Fruit fly (Drosophila melanogaster) ovary, adult (tissue): ENCODE data around the gene alpha-Man-IIa.

Source experiments
- CG17801 ChIP-seq: fragments of 200-800 bp; optimal IDR thresholded peaks from 2 replicates; lab custom pipeline; 2019; ENCODE audit warnings: missing biosample characterization, mild to moderate bottlenecking, missing genetic modification characterization, moderate library complexity; ENCODE audit not compliant: partially characterized antibody

alpha-Man-IIa gene

DNA sequence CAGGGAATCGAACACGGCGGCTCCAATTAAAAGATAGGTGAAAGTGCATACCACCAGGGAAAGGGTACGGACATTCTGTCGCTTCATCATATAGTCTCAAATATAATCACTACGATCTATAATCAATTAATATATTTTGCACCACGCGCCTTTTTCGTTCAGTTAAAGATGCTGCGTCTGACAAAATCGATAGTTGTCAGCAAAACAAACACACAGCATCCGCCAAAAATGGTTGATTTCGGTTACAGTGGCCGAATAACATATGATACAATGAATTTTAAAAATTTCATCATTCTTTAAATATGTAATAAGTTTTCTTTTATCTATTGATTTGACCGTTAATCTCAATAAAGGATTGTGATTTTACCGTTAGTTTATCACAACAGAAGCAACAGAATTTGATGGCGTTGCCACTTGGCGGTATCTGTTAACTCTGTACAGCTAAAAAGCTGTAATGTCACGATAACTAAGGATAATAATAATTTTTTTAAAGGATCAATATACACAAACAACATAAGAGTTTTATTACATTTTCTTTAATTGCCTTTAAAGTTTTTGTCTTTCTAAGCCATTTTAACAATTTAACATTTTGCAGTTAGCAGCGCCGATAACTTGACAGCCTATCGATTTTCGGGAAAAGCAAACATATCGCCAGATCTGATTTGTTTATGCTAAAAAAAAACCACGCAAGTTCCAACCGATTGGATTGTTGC is at the start of gene alpha-Man-IIa, which contains the start of gene Task7:
Gene alpha-Man-IIa (plus strand): TSS at position 621 of the 713 bp plus-strand sequence.
Gene Task7 (minus strand): TSS at position 366 of the 713 bp plus-strand sequence.
- peak; percentile 17 for TF ChIP-seq CG17801 (GFP tag; lab: Kevin White, UChicago)

DNA sequence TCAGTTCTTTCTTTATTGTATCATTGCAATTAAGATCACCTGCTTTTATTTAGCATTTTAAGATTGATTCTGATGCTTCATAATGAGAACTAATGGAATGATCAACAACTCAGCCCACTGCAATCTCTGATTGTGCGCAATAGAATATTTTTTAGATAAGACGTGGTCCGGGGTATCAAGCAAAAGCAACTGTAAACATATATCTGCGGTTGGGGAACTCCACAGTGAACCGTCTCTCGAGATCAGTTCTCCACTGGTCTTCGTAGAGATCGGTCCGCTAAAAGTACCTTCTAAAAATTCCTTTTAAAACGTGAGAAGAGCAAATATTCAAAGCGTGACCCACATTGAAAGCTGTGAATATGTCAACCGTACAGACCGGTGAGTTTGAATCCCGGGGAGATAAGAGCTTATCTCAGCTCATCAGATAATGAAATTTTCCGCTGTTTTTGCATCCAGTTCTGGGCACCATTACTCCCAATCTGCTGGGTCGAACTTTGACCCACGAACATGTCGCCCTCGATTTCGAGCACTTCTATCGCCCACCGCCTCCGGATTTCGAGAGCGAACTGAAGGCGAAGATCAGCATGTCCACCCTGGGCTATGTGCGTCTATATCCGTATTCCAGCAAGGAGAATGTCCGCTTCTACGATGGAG is 49.2 kb upstream of the alpha-Man-IIa start, which contains the start of gene CG18473:
Gene CG18473 (plus strand): TSS at position 240 of the 654 bp plus-strand sequence.
- TF ChIP-seq CG17801 (GFP tag; lab: Kevin White, UChicago), result no peak

DNA sequence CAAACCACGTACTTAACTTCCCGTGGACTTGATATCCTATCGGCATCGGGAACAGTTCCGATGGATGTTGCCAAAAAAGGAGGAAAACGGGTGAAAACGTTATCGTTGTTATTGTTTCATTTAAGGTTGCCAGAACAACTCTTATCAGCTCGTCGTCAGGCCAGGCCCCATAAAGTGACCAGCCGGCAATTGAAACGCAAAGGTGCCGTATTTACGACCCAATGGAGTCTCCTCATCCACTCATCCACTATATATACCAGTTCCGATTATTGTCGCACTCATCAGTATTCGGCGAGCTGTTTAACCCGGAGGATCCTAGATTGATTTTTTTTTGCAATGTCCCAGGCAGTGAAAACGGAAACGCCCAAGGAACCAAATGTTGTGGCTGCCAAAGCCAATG is 47.2 kb upstream of the alpha-Man-IIa start, which contains the start of gene Srr:
Gene Srr (plus strand): TSS at position 278 of the 400 bp plus-strand sequence.
- TF ChIP-seq CG17801 (GFP tag; lab: Kevin White, UChicago), result no peak

DNA sequence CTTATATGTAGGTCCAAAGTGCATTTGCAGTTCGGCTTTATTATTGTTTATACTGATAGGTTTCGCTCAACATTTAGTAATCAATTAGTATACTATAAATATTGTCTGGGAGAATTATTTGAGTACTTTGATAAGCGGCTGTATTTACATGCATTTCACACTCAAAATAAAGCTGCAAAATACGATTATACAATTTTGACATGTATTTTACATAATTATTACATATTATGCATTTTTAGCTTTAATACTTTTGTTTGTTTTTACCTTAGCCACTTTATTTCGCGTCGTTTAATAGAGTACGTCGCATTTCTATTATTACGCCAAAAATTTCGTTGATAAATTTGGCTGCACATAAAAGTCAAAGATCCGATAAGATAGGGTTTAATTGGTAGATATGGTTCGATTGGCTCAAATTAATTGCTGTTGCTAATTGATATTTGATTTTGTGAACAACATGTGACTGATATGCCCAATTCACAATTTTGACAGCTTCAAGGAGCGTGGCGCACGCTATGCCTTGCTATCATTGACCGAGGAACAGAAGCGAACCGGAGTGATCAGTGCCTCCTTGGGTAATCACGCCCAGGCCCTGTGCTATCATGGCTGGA is 46.4 kb upstream of the alpha-Man-IIa start:
- TF ChIP-seq CG17801 (GFP tag; lab: Kevin White, UChicago), result no peak

DNA sequence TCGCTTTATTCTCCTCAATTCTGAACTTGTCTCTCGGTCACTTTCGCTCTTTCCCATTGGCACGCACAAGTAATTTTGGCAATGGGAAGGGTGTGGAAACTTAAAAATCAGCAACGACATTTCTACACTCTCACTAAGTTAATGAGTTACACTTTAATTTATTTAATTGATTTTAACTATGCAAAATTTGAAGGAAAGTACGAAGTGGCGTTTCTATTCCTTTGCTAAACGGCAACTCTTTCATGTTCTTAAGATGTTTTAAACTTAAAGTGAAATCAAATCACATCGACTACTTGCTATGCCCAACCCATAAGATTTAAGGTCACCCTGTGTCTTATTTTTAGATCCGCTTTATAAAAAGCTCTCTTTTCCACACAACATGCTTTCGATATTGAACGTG is 41.9 kb upstream of the alpha-Man-IIa start:
- TF ChIP-seq CG17801 (GFP tag; lab: Kevin White, UChicago), result no peak

DNA sequence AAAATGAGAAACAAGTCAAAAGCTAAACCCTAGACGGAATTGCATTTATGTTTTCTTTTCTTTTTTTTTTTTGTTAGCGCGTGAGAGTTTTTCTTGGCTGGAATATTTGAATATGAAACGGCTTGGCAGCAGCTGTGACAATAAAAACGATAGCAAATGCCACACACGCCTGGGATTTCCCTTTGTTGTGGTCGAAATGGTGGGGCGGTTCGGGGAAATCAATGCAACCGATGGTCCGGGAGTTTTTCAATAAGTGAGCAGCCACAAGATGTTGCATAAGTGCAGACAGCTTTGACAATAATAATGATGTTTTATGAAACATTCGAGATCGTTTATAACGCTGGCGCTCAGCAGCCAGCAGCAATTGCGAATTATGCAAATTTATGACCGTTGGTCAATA is 35.6 kb upstream of the alpha-Man-IIa start:
- no peak for TF ChIP-seq CG17801 (GFP tag; lab: Kevin White, UChicago)

DNA sequence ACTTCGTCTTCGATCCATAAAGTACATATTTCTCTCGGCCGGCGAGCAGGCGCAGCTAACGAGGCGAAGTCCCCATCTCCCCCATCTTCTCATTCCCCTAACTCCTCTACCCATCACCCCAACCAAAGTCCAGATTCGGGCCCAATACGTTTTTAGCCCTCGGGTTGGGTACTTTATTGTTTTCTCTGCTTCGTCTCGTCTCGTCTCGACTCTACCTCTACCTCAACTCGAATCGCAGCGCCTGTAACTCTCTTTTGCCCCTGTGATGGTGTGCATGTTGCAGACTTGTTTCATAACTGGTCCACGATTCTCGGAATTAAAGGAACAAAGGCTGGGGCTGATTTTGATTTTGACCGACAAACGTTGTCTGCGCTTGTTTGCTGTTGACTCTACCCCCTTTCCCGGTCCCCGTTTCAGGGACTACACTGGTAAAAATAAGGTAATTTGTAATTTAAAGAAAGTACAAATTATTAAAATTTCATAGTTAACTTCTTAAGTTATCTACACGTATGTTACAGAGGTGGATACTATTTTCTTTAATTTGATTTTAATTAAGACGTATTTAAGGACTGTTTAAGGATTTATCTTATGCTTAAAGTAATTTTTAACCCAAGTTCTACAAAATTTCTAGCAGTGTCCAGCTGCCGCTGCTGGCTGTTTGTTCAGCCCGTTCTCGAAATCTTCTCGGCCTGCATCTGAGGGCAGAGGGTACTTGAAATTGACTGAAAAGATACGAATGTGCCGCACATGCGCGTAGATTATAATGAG is 33.5 kb upstream of the alpha-Man-IIa start:
- no peak for TF ChIP-seq CG17801 (GFP tag; lab: Kevin White, UChicago)

DNA sequence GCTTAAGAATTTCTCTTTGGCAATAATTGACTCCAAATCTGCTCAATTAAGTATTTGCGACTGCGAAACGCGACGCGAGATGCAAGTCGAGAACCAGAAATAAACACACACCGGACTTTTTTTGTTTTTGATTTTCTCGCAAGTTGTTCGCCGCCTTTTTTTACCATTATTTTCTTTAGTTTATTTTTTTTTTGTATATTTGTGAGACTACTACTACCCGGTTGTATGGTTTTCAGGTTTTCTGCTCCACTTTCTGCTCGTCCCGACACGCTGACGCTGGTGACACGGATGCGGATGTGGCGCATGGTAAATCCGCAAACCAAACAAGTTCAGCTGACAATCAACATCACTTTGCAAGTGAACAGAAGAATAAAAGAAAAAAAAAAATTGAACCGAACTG is 31.4 kb upstream of the alpha-Man-IIa start:
- no peak for TF ChIP-seq CG17801 (GFP tag; lab: Kevin White, UChicago)

DNA sequence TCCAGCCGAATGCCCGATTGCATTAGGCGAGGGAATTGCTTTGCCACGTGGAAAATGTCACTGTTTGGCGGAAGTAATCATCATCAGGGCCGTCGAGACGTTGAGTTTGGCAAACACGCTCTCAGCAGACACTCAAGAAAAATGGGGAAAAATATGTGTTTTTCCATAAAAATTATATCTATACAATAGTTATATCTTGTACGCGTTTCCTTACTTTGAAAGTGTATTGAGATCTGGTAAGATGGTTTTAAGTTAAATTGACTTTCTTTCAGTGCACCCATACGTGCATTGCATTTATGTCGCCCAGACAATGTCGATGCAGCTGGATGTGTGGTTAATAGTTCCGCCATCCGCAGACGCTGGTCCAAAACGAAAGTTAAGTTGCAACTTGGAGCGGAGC is 26.4 kb upstream of the alpha-Man-IIa start:
- TF ChIP-seq CG17801 (GFP tag; lab: Kevin White, UChicago), result no peak

DNA sequence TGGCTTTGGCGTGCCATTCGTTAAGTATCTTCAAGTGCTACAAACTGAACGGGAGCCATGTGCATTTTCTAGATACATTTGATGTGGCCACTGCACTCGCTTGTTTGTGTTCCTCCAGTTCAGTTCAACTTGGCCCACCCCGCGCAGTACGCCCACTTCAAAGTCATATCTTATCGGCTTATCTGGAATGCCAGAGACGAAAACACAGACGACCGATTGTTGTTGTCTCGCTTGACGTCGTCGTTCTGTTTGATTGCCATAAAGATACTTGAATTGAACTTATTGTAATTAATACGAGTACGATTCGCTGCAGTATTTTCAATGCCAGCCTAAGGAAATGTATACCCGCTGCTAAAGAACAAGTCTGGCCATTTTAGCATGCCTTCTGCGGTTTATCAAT is 24.7 kb upstream of the alpha-Man-IIa start:
- TF ChIP-seq CG17801 (GFP tag; lab: Kevin White, UChicago), result no peak

DNA sequence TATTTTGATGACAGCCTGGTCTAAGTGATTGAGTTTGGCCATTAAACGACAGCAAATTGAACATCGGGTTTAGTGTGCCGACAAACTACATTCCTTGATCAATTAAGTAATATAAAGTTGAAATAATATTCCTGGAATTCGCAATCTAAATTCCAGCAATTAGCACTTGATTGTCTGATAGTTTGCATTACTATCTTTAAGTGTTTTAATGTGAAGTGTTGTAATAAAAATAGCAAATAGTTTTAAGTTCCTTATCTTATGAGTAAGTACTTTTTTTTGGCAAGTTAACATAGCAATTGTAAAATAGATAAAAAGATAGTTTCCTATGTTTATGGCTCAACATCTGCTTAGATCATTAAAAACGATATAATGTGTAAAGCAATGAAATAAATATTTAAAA is 24.0 kb upstream of the alpha-Man-IIa start:
- no peak for TF ChIP-seq CG17801 (GFP tag; lab: Kevin White, UChicago)

DNA sequence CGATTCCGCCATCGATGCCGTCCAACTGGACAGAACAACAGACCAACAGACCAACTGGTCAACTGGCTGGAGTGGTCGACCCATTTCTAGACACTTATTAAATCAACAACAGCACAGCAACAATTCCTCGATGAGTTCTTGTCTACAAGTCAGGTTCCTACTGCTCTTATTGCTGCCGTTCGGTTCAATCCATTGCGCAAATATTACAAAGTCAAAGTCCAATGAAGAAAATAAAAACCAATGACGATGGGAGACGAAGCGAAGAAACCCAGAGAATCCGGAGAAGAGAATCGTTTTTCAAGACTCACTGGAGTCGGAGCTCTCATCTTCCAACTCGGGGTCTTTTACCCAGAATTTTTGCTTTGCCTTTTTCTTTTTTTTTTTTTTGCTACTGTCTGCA is 23.4 kb upstream of the alpha-Man-IIa start:
- peak; percentile 21 for TF ChIP-seq CG17801 (GFP tag; lab: Kevin White, UChicago)

DNA sequence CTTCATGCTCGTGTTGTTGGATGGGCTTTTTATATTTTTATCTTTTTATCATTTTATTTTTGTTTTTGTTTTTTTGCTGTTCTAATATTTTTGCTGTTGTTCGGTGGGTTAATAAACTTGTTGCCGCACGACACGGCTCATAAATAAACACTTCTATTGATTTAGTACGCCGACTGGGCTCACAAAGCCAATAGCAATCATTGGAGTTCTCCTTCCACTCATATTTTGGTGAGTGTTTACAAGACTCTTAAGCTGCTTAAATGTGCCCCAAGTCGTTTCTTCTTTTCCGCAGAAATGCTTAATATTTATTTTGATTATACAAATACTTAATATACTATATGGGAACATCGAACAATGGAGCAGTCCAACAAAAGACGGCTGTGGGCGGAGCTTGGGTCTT is 22.1 kb upstream of the alpha-Man-IIa start:
- TF ChIP-seq CG17801 (GFP tag; lab: Kevin White, UChicago), result no peak

DNA sequence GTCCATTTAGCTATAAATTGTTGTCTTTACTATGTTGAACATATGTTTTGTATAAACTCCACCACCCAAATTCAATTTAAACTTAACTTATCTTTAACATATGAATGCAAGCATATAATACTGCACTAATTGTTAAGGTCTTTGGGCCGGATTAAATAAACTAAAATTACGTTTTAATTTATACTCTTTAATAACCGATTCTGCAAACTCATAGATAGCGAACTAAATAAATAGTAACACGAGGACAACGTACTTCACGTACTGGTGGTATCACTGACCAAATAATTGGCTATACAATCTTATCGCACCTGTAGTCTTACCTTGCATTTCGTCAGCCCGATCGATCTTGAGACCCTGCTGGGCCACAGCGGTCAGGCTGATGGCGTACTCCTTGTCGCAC is 19.9 kb upstream of the alpha-Man-IIa start:
- no peak for TF ChIP-seq CG17801 (GFP tag; lab: Kevin White, UChicago)
